Worm (Caenorhabditis elegans) whole organism, young adult: Measurements from ENCODE around the gene F54F7.10.
A peak's percentile ranks its signal among the peaks of the same experiment; 100 is the strongest.

Experiments used
- B0019.2 ChIP-seq: fragments of 200-800 bp; sonication (Bioruptor generic); conservative IDR thresholded peaks from 2 replicates; pipeline ENCODE4 v1.3.6; 2022; ENCODE audit warnings: missing genetic modification reagents, missing genetic modification characterization, missing compliant biosample characterization
- C06A6.2 ChIP-seq: fragments of 200-800 bp; sonication (Bioruptor generic); conservative IDR thresholded peaks from 2 replicates; pipeline ENCODE4 v1.3.6; 2022; ENCODE audit warnings: missing genetic modification characterization, missing compliant biosample characterization
- F22D6.2 ChIP-seq: sonication (generic microtip); optimal IDR thresholded peaks from 2 replicates; lab custom pipeline; 2016; ENCODE audit warnings: mild to moderate bottlenecking, missing genetic modification characterization, missing compliant biosample characterization
- F23B12.7 ChIP-seq: sonication (generic microtip); optimal IDR thresholded peaks from 2 replicates; lab custom pipeline; 2017; ENCODE audit warnings: missing genetic modification characterization, mild to moderate bottlenecking, missing compliant biosample characterization, antibody characterized with exemption, moderate library complexity; ENCODE audit not compliant: insufficient read depth
- F49E8.2 ChIP-seq: sonication (generic microtip); optimal IDR thresholded peaks from 3 replicates; lab custom pipeline; 2017; ENCODE audit warnings: missing genetic modification characterization, mild to moderate bottlenecking, missing compliant biosample characterization, antibody characterized with exemption, moderate library complexity; ENCODE audit not compliant: insufficient read depth
- F55B11.4 ChIP-seq: sonication (generic microtip); optimal IDR thresholded peaks from 2 replicates; lab custom pipeline; 2016; ENCODE audit warnings: missing compliant biosample characterization, missing genetic modification characterization, borderline replicate concordance; ENCODE audit not compliant: insufficient read depth
- K11D2.4 ChIP-seq: fragments of 200-800 bp; sonication (Bioruptor generic); IDR thresholded peaks from 2 replicates; pipeline ENCODE4 v1.3.6; 2022; ENCODE audit warnings: missing genetic modification reagents, missing genetic modification characterization, missing compliant biosample characterization
- K12H6.12 ChIP-seq: fragments of 200-800 bp; sonication (Bioruptor generic); optimal IDR thresholded peaks from 2 replicates; lab custom pipeline; 2018; ENCODE audit warnings: mild to moderate bottlenecking, missing genetic modification characterization, missing compliant biosample characterization
- T07F8.4 ChIP-seq: sonication (generic microtip); optimal IDR thresholded peaks from 2 replicates; lab custom pipeline; 2016; ENCODE audit warnings: mild to moderate bottlenecking, missing genetic modification characterization, moderate library complexity, missing compliant biosample characterization
- aptf-3 ChIP-seq: fragments of 200-800 bp; sonication (Bioruptor generic); IDR thresholded peaks from 2 replicates; pipeline ENCODE4 v1.3.6; 2022; ENCODE audit warnings: missing genetic modification characterization, missing compliant biosample characterization
- atf-7 ChIP-seq: sonication (generic microtip); optimal IDR thresholded peaks from 2 replicates; lab custom pipeline; 2017; ENCODE audit warnings: mild to moderate bottlenecking, missing genetic modification characterization, missing compliant biosample characterization
- bed-2 ChIP-seq: fragments of 200-800 bp; sonication (Bioruptor generic); IDR thresholded peaks from 2 replicates; pipeline ENCODE4 v1.3.6; 2022; ENCODE audit warnings: missing genetic modification reagents, missing genetic modification characterization, missing compliant biosample characterization
- ccch-3 ChIP-seq: fragments of 200-800 bp; sonication (Bioruptor generic); optimal IDR thresholded peaks from 2 replicates; lab custom pipeline; 2018; ENCODE audit warnings: mild to moderate bottlenecking, missing genetic modification characterization, missing compliant biosample characterization
- cebp-1 ChIP-seq, 2 experiments: fragments of 200-800 bp in 1 of 2; sonication (Bioruptor generic) in 1 of 2; sonication (generic microtip) in 1 of 2; IDR thresholded peaks in 1 of 2; optimal IDR thresholded peaks in 1 of 2; 2 replicates each; pipeline versions ENCODE4 v1.3.6 to Lab custom; 2017 to 2022; ENCODE audit warnings: missing compliant biosample characterization in 2 of 2, missing genetic modification characterization in 2 of 2, mild to moderate bottlenecking in 1 of 2, missing genetic modification reagents in 1 of 2, moderate library complexity in 1 of 2
- cebp-2 ChIP-seq: fragments of 200-800 bp; sonication (Bioruptor generic); IDR thresholded peaks from 2 replicates; pipeline ENCODE4 v1.3.6; 2022; ENCODE audit warnings: missing genetic modification characterization, missing compliant biosample characterization
- ceh-100 ChIP-seq: fragments of 200-800 bp; sonication (Bioruptor generic); IDR thresholded peaks from 2 replicates; pipeline ENCODE4 v1.3.6; 2022; ENCODE audit warnings: missing genetic modification reagents, missing genetic modification characterization, missing compliant biosample characterization
- die-1 ChIP-seq: sonication (generic microtip); optimal IDR thresholded peaks from 2 replicates; lab custom pipeline; 2016; ENCODE audit warnings: missing genotype, mild to moderate bottlenecking, missing genetic modification characterization, missing compliant biosample characterization
- egl-44 ChIP-seq: fragments of 200-800 bp; sonication (Bioruptor generic); IDR thresholded peaks from 2 replicates; pipeline ENCODE4 v1.3.6; 2022; ENCODE audit warnings: missing genetic modification reagents, missing genetic modification characterization, missing compliant biosample characterization
- ekl-4 ChIP-seq: fragments of 200-800 bp; sonication (Bioruptor generic); IDR thresholded peaks from 2 replicates; pipeline ENCODE4 v1.3.6; 2022; ENCODE audit warnings: missing genetic modification reagents, missing genetic modification characterization, missing compliant biosample characterization
- fkh-3 ChIP-seq: sonication (generic microtip); optimal IDR thresholded peaks from 2 replicates; lab custom pipeline; 2016; ENCODE audit warnings: mild to moderate bottlenecking, missing genetic modification characterization, missing compliant biosample characterization
- him-1 ChIP-seq: sonication (generic microtip); optimal IDR thresholded peaks from 2 replicates; lab custom pipeline; 2016; ENCODE audit warnings: missing genotype, missing genetic modification reagents, missing genetic modification characterization, missing compliant biosample characterization
- hlh-26 ChIP-seq: fragments of 200-800 bp; sonication (Bioruptor generic); conservative IDR thresholded peaks from 2 replicates; pipeline ENCODE4 v1.3.6; 2022; ENCODE audit warnings: missing genetic modification reagents, missing genetic modification characterization, missing compliant biosample characterization
- hmg-20 ChIP-seq: fragments of 200-800 bp; sonication (Bioruptor generic); IDR thresholded peaks from 2 replicates; pipeline ENCODE4 v1.3.6; 2022; ENCODE audit warnings: missing genetic modification reagents, missing genetic modification characterization, missing compliant biosample characterization
- hrde-1 ChIP-seq: sonication (generic microtip); optimal IDR thresholded peaks from 2 replicates; lab custom pipeline; 2016; ENCODE audit warnings: missing genetic modification characterization, mild to moderate bottlenecking, missing compliant biosample characterization, moderate library complexity, missing genotype, missing genetic modification reagents, borderline replicate concordance
- lag-1 ChIP-seq: fragments of 200-800 bp; sonication (Bioruptor generic); IDR thresholded peaks from 2 replicates; pipeline ENCODE4 v1.3.6; 2022; ENCODE audit warnings: missing genetic modification reagents, missing genetic modification characterization, missing compliant biosample characterization
- lin-35 ChIP-seq, 3 experiments: fragments of 150-350 bp in 2 of 3; sonication (generic microtip) in 1 of 3; optimal IDR thresholded peaks; 2 replicates each; lab custom pipeline; 2014 to 2018; ENCODE audit warnings: missing biosample characterization in 3 of 3, missing genetic modification characterization in 3 of 3, missing genetic modification reagents in 3 of 3
- lsl-1 ChIP-seq: fragments of 200-800 bp; sonication (Bioruptor generic); optimal IDR thresholded peaks from 2 replicates; lab custom pipeline; 2018; ENCODE audit warnings: mild to moderate bottlenecking, missing genetic modification characterization, moderate library complexity, missing compliant biosample characterization
- madf-10 ChIP-seq: sonication (generic microtip); optimal IDR thresholded peaks from 2 replicates; lab custom pipeline; 2016; ENCODE audit warnings: mild to moderate bottlenecking, missing genetic modification characterization, missing compliant biosample characterization
- nhr-80 ChIP-seq: sonication (generic microtip); optimal IDR thresholded peaks from 2 replicates; lab custom pipeline; 2016; ENCODE audit warnings: missing genetic modification characterization, missing compliant biosample characterization
- sdz-38 ChIP-seq: sonication (generic microtip); optimal IDR thresholded peaks from 2 replicates; lab custom pipeline; 2016; ENCODE audit warnings: missing genotype, missing genetic modification characterization, missing compliant biosample characterization
- tbx-9 ChIP-seq: sonication (generic microtip); optimal IDR thresholded peaks from 2 replicates; lab custom pipeline; 2016; ENCODE audit warnings: borderline replicate concordance, missing genetic modification characterization, inconsistent platforms, missing compliant biosample characterization
- unc-62 ChIP-seq: fragments of 150-350 bp; optimal IDR thresholded peaks from 2 replicates; lab custom pipeline; 2014; ENCODE audit warnings: missing biosample characterization, missing genetic modification reagents, missing genetic modification characterization
- ztf-6 ChIP-seq: fragments of 200-800 bp; sonication (Bioruptor generic); IDR thresholded peaks from 2 replicates; pipeline ENCODE4 v1.3.6; 2022; ENCODE audit warnings: missing genetic modification reagents, missing genetic modification characterization, missing compliant biosample characterization

Gene F54F7.10

DNA sequence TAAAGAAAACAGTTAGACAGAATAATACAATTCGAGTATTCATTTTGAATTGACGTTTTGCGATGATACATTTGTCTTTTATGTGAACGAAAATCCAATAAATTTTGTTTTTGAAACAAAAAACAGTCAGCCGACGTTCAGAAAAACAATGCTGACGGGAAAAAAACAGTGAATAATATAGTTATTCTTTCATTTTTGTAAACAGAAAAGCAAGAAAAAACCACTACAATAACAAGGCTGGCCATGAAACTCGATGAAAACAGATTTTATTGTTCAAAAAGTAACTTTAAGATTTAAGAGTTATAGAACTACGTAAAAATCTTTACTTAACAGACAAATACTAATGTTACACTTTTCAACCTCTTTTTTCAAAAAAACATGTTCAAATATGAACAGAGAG lies 13.3 kb upstream of the F54F7.10 start, which contains the start of gene F54F7.3:
Gene F54F7.3 (minus strand): TSS at position 101 of the 400 bp plus-strand sequence.
- TF ChIP-seq madf-10 (tag; lab: Kevin White, UChicago) (no peak), unc-62 (GFP tag; lab: Kevin White, UChicago) (no peak), lsl-1 (GFP tag; lab: Kevin White, UChicago) (no peak), atf-7 (tag; lab: Kevin White, UChicago) (no peak), hmg-20 (GFP tag; lab: Robert Waterston, UW) (no peak), fkh-3 (tag; lab: Kevin White, UChicago) (no peak), ekl-4 (no peak)

- TF ChIP-seq lin-35 (GFP tag; optimal IDR thresholded peaks at IDR 0.05; lab: Kevin White, UChicago) (no peak), ztf-6 (GFP tag; lab: Robert Waterston, UW) (no peak), F55B11.4 (tag; lab: Kevin White, UChicago) (no peak), lag-1 (GFP tag; lab: Robert Waterston, UW) (no peak), K11D2.4 (GFP tag; lab: Robert Waterston, UW) (no peak)
- TF ChIP-seq, all 124 proteins: peak for 0
These were observed 12.8 kb upstream of the F54F7.10 start, which contains the start of gene F54F7.14 for ce11 chrX:11850572-11850971. Gene F54F7.14, plus strand, starts transcription at chrX:11850872.

ce11 chrX:11852494-11852893 lies 10.9 kb upstream of the F54F7.10 start, which contains the start of gene xtr-1:
Gene xtr-1, plus strand, starts transcription at chrX:11852794.
- TF ChIP-seq cebp-1 (GFP tag; IDR thresholded peaks at IDR 0.05; lab: Robert Waterston, UW) (no peak), cebp-1 (tag; optimal IDR thresholded peaks at IDR 0.05; lab: Kevin White, UChicago) (no peak), ceh-100 (no peak), die-1 (tag; lab: Kevin White, UChicago) (no peak), tbx-9 (tag; lab: Kevin White, UChicago) (no peak), T07F8.4 (no peak)
- TF ChIP-seq, all 124 proteins: peak for 0

ce11 chrX:11854432-11854831 lies 9.0 kb upstream of the F54F7.10 start:
- no peak for TF ChIP-seq F23B12.7 (tag; lab: Kevin White, UChicago)
- TF ChIP-seq F49E8.2 (tag; lab: Kevin White, UChicago), result no peak
- TF ChIP-seq cebp-1 (GFP tag; IDR thresholded peaks at IDR 0.05; lab: Robert Waterston, UW), result no peak
- TF ChIP-seq cebp-1 (tag; optimal IDR thresholded peaks at IDR 0.05; lab: Kevin White, UChicago), result no peak
- TF ChIP-seq nhr-80, result peak; percentile 58

DNA sequence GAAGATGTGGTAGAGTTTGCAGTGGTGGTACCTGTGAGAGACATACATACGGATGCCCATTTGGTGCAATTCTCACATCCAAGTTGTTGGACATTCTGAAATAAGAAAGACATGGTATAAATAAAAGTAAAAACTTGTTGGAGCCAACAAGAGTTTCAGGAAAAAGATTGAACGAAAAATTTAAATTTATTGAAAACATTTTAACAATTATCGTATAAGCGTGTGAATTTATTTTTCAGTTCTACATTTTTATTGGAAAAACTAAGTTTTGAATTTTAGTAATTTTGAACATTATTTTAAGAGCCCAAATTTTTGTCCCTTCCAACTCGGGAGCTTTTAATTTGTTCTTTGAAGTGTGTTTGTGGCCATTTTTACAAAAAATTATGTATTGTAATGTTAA lies 8.5 kb upstream of the F54F7.10 start, which contains the start of gene F54F7.8:
Gene F54F7.8 (minus strand): TSS at position 101 of the 400 bp plus-strand sequence.
- TF ChIP-seq C06A6.2 (GFP tag; lab: Robert Waterston, UW) (no peak), K12H6.12 (no peak), him-1 (tag; lab: Kevin White, UChicago) (no peak), hrde-1 (tag; lab: Kevin White, UChicago) (no peak), madf-10 (tag; lab: Kevin White, UChicago) (no peak), egl-44 (GFP tag; lab: Robert Waterston, UW) (no peak), F22D6.2 (no peak), hlh-26 (no peak), ccch-3 (GFP tag; lab: Kevin White, UChicago) (no peak), cebp-2 (GFP tag; lab: Robert Waterston, UW) (no peak), lsl-1 (GFP tag; lab: Kevin White, UChicago) (no peak), F55B11.4 (tag; lab: Kevin White, UChicago) (no peak), sdz-38 (tag; lab: Kevin White, UChicago) (no peak), B0019.2 (GFP tag; lab: Robert Waterston, UW) (no peak), aptf-3 (GFP tag; lab: Robert Waterston, UW) (no peak), lag-1 (GFP tag; lab: Robert Waterston, UW) (no peak), bed-2 (GFP tag; lab: Robert Waterston, UW) (no peak)
